Worm (Caenorhabditis elegans): ENCODE data around the gene C44B7.11.

C44B7.11 gene

DNA sequence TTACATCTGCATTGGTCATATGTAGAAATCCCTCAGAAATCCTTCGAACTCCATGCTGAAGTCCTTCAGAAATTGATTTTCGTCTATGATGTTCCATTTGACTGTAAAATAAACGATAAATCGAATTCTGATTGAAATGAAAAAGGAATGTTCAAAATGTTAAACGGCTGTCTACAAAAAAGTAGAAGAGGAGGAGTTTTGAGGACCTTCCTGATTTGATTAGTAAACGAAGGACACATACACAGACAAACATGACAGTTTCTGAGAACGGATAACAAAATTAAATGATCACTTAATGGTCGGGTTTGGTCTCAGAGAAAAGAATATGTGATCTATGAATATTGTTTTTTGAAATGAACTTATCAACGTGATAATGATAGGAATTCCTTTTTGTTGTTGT lies 20.4 kb downstream of the C44B7.11 start, which contains the start of gene slc-36.5:
slc-36.5 (minus strand) TSS at position 101 of the 400 bp plus-strand sequence.
- no peak for TF ChIP-seq him-1 (tag; optimal IDR thresholded peaks at IDR 0.05)
- no peak for TF ChIP-seq dao-5 (tag; optimal IDR thresholded peaks at IDR 0.05)
- TF ChIP-seq W03F9.2 (tag; optimal IDR thresholded peaks at IDR 0.05) = no peak

DNA sequence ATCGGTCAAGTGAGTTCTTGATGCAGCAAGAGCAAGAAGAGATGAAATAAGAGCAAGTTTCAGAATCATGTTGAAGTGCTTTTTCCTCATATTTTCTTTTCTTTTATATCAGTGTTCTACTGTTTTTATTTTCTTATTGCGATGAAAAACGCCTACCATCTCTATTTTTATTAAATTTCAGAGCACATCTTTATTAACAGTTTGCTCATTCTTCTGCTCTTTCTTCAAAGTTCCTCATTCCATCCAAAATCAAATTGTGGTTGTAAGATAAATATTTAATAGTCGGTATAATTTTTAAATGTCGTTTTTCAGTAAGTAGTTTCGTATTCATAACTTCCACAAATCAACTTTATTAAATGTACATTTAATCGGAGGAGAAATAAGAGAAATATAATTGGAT lies 24.8 kb downstream of the C44B7.11 start, which contains the start of gene C44B7.5:
C44B7.5 (minus strand) TSS at position 101 of the 400 bp plus-strand sequence.
- TF ChIP-seq dao-5 (tag; optimal IDR thresholded peaks at IDR 0.05) (no peak), W03F9.2 (tag; optimal IDR thresholded peaks at IDR 0.05) (no peak), him-1 (tag; optimal IDR thresholded peaks at IDR 0.05) (no peak)

DNA sequence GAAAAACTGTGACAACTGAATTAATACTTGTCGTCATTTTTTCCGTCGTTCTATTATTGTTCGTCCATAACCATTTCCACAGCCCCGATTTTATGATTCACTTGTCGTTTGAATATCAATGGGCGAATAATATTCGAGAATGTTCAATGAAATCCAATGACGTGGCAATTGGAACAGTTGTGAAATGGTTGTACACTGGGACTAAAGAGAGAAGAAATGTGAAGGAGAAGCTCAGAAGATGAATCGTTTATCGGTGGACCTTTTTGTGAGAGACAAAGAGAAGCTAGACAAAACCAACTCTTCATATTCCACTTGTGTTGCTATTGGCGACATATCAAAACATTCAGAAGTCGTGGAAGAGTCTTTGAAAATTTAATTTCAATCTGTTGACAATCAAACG lies 26.5 kb downstream of the C44B7.11 start, which contains the start of gene clhm-1:
clhm-1 (minus strand) TSS at position 207 of the 400 bp plus-strand sequence.
- TF ChIP-seq dao-5 (tag; optimal IDR thresholded peaks at IDR 0.05) = no peak
- no peak for TF ChIP-seq W03F9.2 (tag; optimal IDR thresholded peaks at IDR 0.05)
- no peak for TF ChIP-seq him-1 (tag; optimal IDR thresholded peaks at IDR 0.05)

DNA sequence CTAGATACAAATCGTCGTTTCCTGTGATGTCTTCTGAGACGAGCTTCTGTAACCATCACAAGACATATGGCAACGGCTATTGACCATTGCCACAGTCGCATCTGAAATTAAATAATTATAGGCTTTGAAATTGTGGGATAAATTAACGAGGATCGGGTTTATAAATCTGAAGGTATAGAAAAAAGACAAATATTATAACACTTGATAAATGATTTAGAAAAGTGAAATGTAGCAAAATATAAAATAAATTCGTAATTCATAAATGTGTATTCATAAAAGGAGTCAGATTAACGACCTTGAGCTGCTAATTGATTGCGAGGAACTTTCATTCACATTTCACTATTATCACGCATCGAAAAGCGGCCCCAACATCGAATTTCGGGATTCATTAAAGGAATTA lies 33.7 kb downstream of the C44B7.11 start, which contains the start of gene aff-1:
aff-1 (minus strand) TSS at position 101 of the 400 bp plus-strand sequence.
- no peak for TF ChIP-seq him-1 (tag; optimal IDR thresholded peaks at IDR 0.05)
- TF ChIP-seq dao-5 (tag; optimal IDR thresholded peaks at IDR 0.05) = no peak
- TF ChIP-seq W03F9.2 (tag; optimal IDR thresholded peaks at IDR 0.05) = no peak

- TF ChIP-seq him-1 (tag; optimal IDR thresholded peaks at IDR 0.05) = no peak
- no peak for TF ChIP-seq W03F9.2 (tag; optimal IDR thresholded peaks at IDR 0.05)
- no peak for TF ChIP-seq dao-5 (tag; optimal IDR thresholded peaks at IDR 0.05)
These were observed 37.3 kb downstream of the C44B7.11 start for ce11 chrII:6860043-6860442.

DNA sequence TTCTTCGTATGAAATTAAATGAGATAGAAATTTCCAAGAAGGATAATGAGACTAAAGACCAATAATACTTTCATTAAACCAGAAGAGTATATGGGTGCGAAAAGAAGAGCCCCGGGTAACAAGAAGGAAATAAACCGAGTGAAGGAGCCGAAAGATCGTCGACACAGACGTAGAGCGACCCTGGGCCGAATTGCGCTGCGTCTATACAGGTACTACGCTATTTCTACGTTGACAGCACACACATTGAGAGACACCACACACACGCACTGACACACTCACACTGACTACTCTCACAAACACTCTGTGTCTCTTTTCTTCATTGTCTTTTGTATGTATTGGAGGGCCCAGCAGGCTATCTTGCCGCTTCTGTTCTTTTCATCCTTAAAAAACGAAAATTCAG lies 38.5 kb downstream of the C44B7.11 start:
- no peak for TF ChIP-seq him-1 (tag; optimal IDR thresholded peaks at IDR 0.05)
- TF ChIP-seq W03F9.2 (tag; optimal IDR thresholded peaks at IDR 0.05) = no peak
- no peak for TF ChIP-seq dao-5 (tag; optimal IDR thresholded peaks at IDR 0.05)

DNA sequence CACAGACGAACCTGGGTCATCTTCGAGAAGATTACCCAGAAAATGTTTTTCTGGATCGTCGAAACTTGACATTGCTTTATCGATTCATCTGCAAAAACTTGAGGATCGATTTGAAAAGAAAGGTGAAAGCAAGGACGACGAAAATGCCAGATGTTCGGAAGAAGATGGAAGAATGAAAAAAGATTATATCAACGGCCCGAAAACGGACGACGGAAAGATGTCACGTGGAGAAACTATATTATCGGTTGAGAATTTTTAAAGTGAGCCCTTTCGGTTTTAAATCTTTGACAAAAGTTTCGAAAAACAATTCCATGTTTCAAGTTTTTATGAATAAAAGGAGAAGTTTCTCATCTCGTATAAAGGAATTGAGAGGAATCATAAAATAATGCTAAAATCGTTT lies 39.1 kb downstream of the C44B7.11 start, which contains the start of gene dnj-5:
dnj-5 (minus strand) TSS at position 101 of the 400 bp plus-strand sequence.
- no peak for TF ChIP-seq him-1 (tag; optimal IDR thresholded peaks at IDR 0.05)

- TF ChIP-seq dao-5 (tag; optimal IDR thresholded peaks at IDR 0.05) (peak; percentile 24), W03F9.2 (tag; optimal IDR thresholded peaks at IDR 0.05) (peak; percentile 14), him-1 (tag; optimal IDR thresholded peaks at IDR 0.05) (peak; percentile 91)
These were observed 44.3 kb downstream of the C44B7.11 start for ce11 chrII:6853059-6853466.

DNA sequence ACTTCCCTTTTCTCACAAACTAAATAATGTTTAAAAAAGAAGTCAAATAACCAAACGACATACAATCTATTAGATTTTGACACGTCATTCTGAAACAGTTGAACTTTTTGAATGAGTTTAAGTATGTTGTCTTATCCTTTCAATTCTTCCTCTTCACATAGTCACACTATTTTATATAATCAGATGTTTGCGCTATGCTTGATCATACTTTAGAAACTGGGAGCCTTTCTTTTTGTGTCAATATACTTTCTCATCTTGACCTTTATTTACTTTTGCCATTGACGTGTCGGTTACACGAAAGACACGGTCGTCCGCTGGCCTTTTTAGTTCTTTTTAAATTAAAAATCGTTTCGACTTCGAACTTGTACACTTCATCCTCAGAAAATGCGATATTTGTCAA lies 45.4 kb downstream of the C44B7.11 start, which contains the start of gene C04A2.15:
C04A2.15 (plus strand) TSS at position 299 of the 400 bp plus-strand sequence.
- TF ChIP-seq W03F9.2 (tag; optimal IDR thresholded peaks at IDR 0.05) (no peak), dao-5 (tag; optimal IDR thresholded peaks at IDR 0.05) (no peak), him-1 (tag; optimal IDR thresholded peaks at IDR 0.05) (no peak)

ce11 chrII:6849308-6849707 lies 48.0 kb downstream of the C44B7.11 start:
- no peak for TF ChIP-seq dao-5 (tag; optimal IDR thresholded peaks at IDR 0.05)
- no peak for TF ChIP-seq him-1 (tag; optimal IDR thresholded peaks at IDR 0.05)
- TF ChIP-seq W03F9.2 (tag; optimal IDR thresholded peaks at IDR 0.05) = no peak

DNA sequence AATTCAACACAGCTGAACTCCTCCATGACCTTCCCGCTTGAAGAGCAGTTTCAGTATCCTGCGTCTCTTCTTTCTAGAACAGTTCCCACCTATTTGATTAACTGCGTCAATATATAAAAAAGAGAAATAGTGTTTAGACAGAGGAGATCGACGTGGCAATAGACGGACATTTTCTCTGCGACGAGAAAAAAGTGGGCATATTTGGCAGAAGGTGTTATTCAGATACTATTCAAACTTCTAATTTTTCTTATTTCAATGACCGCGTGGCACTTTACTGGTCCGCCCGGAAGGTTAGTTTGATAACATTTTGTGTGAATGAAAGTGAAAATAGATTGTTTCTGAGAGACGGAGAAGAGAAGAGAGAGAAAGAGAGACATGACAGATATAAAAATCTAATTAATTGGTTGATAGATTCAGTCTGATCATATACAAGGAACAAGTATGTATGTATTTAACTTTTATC lies 49.4 kb downstream of the C44B7.11 start, which contains the start of gene tbc-6:
tbc-6 (plus strand) TSS at position 208 of the 463 bp plus-strand sequence.
- TF ChIP-seq W03F9.2 (tag; optimal IDR thresholded peaks at IDR 0.05) = peak; percentile 61
- TF ChIP-seq him-1 (tag; optimal IDR thresholded peaks at IDR 0.05) = no peak
- no peak for TF ChIP-seq dao-5 (tag; optimal IDR thresholded peaks at IDR 0.05)

- TF ChIP-seq him-1 (tag; optimal IDR thresholded peaks at IDR 0.05) (no peak), dao-5 (tag; optimal IDR thresholded peaks at IDR 0.05) (no peak), W03F9.2 (tag; optimal IDR thresholded peaks at IDR 0.05) (no peak)
These were observed 50.6 kb downstream of the C44B7.11 start for ce11 chrII:6846723-6847122.

- no peak for TF ChIP-seq dao-5 (tag; optimal IDR thresholded peaks at IDR 0.05)
- TF ChIP-seq W03F9.2 (tag; optimal IDR thresholded peaks at IDR 0.05) = no peak
- no peak for TF ChIP-seq him-1 (tag; optimal IDR thresholded peaks at IDR 0.05)
These were observed 52.3 kb downstream of the C44B7.11 start for ce11 chrII:6845006-6845459.

DNA sequence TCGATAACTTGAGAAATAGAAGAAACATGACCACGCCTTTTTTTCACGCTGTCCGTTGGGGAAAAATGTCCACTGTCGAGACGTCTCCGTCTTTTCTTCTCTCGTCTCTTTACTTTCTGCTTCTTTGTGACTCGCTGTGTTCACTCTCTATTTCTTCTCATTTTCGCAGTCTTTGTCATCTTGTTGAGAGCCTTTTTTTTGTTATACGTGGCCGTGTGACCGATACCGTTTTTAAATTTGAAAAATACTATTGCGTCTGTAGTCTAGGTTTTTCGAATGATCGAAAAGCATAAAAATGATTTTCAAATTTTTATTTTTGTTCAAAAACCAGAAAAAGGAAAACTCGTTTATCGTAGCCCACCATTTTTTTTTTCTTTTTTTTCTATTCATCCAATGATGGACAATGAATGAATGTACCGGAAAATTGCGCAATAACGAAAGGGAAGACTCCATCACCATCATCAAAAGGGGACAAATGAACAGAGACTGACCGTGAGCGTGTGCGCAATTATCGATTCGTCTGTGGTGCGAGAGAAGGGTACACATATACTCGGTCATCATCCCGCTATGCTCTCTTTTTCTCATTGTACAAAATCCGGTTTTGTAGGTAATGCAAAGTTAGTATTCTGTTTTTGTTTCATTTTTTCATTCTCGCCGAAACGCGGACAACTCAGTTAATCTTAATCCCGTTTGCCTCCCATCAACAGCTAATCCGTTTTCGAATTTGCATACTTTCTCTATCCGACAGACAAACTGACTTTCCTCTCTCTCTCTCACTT lies 52.9 kb downstream of the C44B7.11 start:
- no peak for TF ChIP-seq him-1 (tag; optimal IDR thresholded peaks at IDR 0.05)
- TF ChIP-seq dao-5 (tag; optimal IDR thresholded peaks at IDR 0.05) = no peak
- no peak for TF ChIP-seq W03F9.2 (tag; optimal IDR thresholded peaks at IDR 0.05)

All from whole organism, L4/young adult.